Fruit fly (Drosophila melanogaster): ENCODE results near the gene Gr22e.
A peak's percentile ranks its signal among the peaks of the same experiment; 100 is the strongest.

DNA sequence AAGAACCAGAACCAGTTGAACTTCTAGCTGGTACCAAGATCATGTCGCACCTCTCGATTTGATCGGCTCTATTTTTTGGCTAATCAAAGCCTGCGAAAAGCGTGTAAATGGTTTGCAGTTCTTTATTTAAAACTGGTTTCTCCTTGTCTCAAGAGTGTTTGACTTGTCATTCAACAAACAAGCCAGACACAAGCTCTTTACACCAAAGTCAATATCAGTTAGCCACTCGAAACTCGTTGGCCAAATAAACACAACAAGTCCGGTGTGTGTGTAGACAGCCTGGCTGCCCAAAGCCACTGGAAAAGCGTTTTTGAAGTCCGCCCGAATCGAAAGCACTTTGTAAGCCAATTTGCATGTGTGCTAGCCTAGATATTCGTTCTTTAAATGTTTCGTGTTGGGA is 43.8 kb upstream of the Gr22e start:
- TF ChIP-seq luna (GFP tag; optimal IDR thresholded peaks at IDR 0.05): no peak
- no peak for TF ChIP-seq CG12299 (tag; optimal IDR thresholded peaks at IDR 0.05)
- TF ChIP-seq stc (GFP tag; IDR thresholded peaks at IDR 0.05): peak; percentile 56
- no peak for TF ChIP-seq Dip3 (GFP tag; optimal IDR thresholded peaks at IDR 0.05)

Data from whole organism, embryonic.